Fruit fly (Drosophila melanogaster): ENCODE data around the gene ru.

dm6 chr3L:1419929-1420328 lies 49.5 kb downstream of the ru start:
- TF ChIP-seq Myc (optimal IDR thresholded peaks at IDR 0.05) (no peak), Sin3A (optimal IDR thresholded peaks at IDR 0.05) (no peak), h (optimal IDR thresholded peaks at IDR 0.05) (no peak)

All from Kc167 (cell line).